Worm (Caenorhabditis elegans) whole organism, mixed stage, embryonic: ENCODE data around the gene pitr-3.

Experiments used
- blmp-1 ChIP-seq: fragments of 150-350 bp; optimal IDR thresholded peaks from 2 replicates; lab custom pipeline; 2014; ENCODE audit warnings: missing biosample characterization, missing genetic modification characterization
- nhr-237 ChIP-seq: fragments of 150-350 bp; optimal IDR thresholded peaks from 2 replicates; lab custom pipeline; 2014; ENCODE audit warnings: missing biosample characterization, missing genetic modification characterization

- TF ChIP-seq blmp-1 (tag; lab: Kevin White, UChicago) (no peak), nhr-237 (tag; lab: Kevin White, UChicago) (no peak)
Measured at ce11 chrV:9128562-9128961, 12.6 kb downstream of the pitr-3 start.
